Fruit fly (Drosophila melanogaster): ENCODE data around the gene CG43815.

CG43815 gene

dm6 chr2L:3594000-3594399 is 18.0 kb downstream of the CG43815 start (continued):
- no peak for TF ChIP-seq CG4318 (GFP tag; optimal IDR thresholded peaks at IDR 0.05)
- TF ChIP-seq CG9139 (GFP tag; optimal IDR thresholded peaks at IDR 0.05), result peak; percentile 64
- TF ChIP-seq dsx (GFP tag; optimal IDR thresholded peaks at IDR 0.05; ENCODE audit: poor library complexity, severe bottlenecking), result peak; percentile 89
- peak; percentile 78 for TF ChIP-seq esn (GFP tag; optimal IDR thresholded peaks at IDR 0.05)
- TF ChIP-seq CG8119 (GFP tag; IDR thresholded peaks at IDR 0.05), result peak; percentile 34; the same call in 1 of the 3 replicates
- TF ChIP-seq Sox14 (GFP tag; optimal IDR thresholded peaks at IDR 0.05), result peak; percentile 77
- TF ChIP-seq CG16779 (tag; optimal IDR thresholded peaks at IDR 0.05), result peak; percentile 3
- peak; percentile 63; the same call in 1 of the 2 replicates for TF ChIP-seq Gug (GFP tag; IDR thresholded peaks at IDR 0.05)
- peak; percentile 63 for TF ChIP-seq net (GFP tag; optimal IDR thresholded peaks at IDR 0.05)
- no peak for TF ChIP-seq fkh (GFP tag; optimal IDR thresholded peaks at IDR 0.05)
- TF ChIP-seq Ets21C (GFP tag; optimal IDR thresholded peaks at IDR 0.05), result peak; percentile 66
- peak; percentile 86 for TF ChIP-seq CG10631 (GFP tag; optimal IDR thresholded peaks at IDR 0.05)
- TF ChIP-seq CG6854 (GFP tag; optimal IDR thresholded peaks at IDR 0.05), result no peak
- peak; percentile 67 for TF ChIP-seq CG8319 (GFP tag; optimal IDR thresholded peaks at IDR 0.05)
- TF ChIP-seq Hr4 (GFP tag; optimal IDR thresholded peaks at IDR 0.05), result peak; percentile 29
- TF ChIP-seq CG10669 (GFP tag; optimal IDR thresholded peaks at IDR 0.05), result peak; percentile 91
- peak; percentile 87 for TF ChIP-seq CG1621 (tag; optimal IDR thresholded peaks at IDR 0.05)
- peak; percentile 76 for TF ChIP-seq Met (GFP tag; optimal IDR thresholded peaks at IDR 0.05)
- peak; percentile 46 for TF ChIP-seq CG11762 (GFP tag; optimal IDR thresholded peaks at IDR 0.05; ENCODE audit: insufficient read depth)
- peak; percentile 39 for TF ChIP-seq Blimp-1 (GFP tag; optimal IDR thresholded peaks at IDR 0.05)
- TF ChIP-seq svp (GFP tag), result peak; percentile 90
- peak; percentile 62; the same call in 2 of the 3 replicates for TF ChIP-seq eg (GFP tag; IDR thresholded peaks at IDR 0.05)
- peak; percentile 86 for TF ChIP-seq spab (GFP tag; optimal IDR thresholded peaks at IDR 0.05)
- TF ChIP-seq CG34406 (GFP tag; optimal IDR thresholded peaks at IDR 0.05), result peak; percentile 76
- TF ChIP-seq dac (GFP tag; optimal IDR thresholded peaks at IDR 0.05), result no peak
- peak; percentile 91 for TF ChIP-seq CG3032 (tag; optimal IDR thresholded peaks at IDR 0.05)
- peak; percentile 93 for TF ChIP-seq Eip78C (GFP tag)
- peak; percentile 47 to 88 for TF ChIP-seq salr (GFP tag; optimal IDR thresholded peaks at IDR 0.05)
- TF ChIP-seq CG6808 (GFP tag; optimal IDR thresholded peaks at IDR 0.05), result peak; percentile 84
- peak; percentile 58 to 85 for TF ChIP-seq ss (GFP tag; optimal IDR thresholded peaks at IDR 0.05)
- TF ChIP-seq vri (GFP tag; optimal IDR thresholded peaks at IDR 0.05), result peak; percentile 52
- TF ChIP-seq acj6 (GFP tag; optimal IDR thresholded peaks at IDR 0.05), result peak; percentile 82
- no peak for TF ChIP-seq CG15336 (GFP tag; IDR thresholded peaks at IDR 0.05)
- TF ChIP-seq topi (GFP tag; optimal IDR thresholded peaks at IDR 0.05), result peak; percentile 80
- TF ChIP-seq lz (GFP tag; optimal IDR thresholded peaks at IDR 0.05), result peak; percentile 81
- peak; percentile 83 for TF ChIP-seq CG11902 (GFP tag; optimal IDR thresholded peaks at IDR 0.05)
- TF ChIP-seq Hr38 (GFP tag; optimal IDR thresholded peaks at IDR 0.05), result no peak
- TF ChIP-seq Sox15 (GFP tag; optimal IDR thresholded peaks at IDR 0.05), result peak; percentile 68

dm6 chr2L:3594629-3595028 is 18.6 kb downstream of the CG43815 start:
- TF ChIP-seq CG6163 (GFP tag; IDR thresholded peaks at IDR 0.05) (peak; percentile 54; the same call in 2 of the 3 replicates), fd85E (GFP tag; optimal IDR thresholded peaks at IDR 0.05) (no peak), Hr39 (GFP tag; optimal IDR thresholded peaks at IDR 0.05) (no peak), dsx (GFP tag; optimal IDR thresholded peaks at IDR 0.05; ENCODE audit: poor library complexity, severe bottlenecking) (no peak), Eip78C (GFP tag) (peak; percentile 61), dac (GFP tag; optimal IDR thresholded peaks at IDR 0.05) (no peak), Hr4 (GFP tag; optimal IDR thresholded peaks at IDR 0.05) (no peak), salr (GFP tag; optimal IDR thresholded peaks at IDR 0.05) (no peak), achi (GFP tag; optimal IDR thresholded peaks at IDR 0.05) (peak; percentile 27), CG3032 (tag; optimal IDR thresholded peaks at IDR 0.05) (peak; percentile 33), CG11294 (GFP tag; IDR thresholded peaks at IDR 0.05) (no peak), CG32006 (GFP tag; optimal IDR thresholded peaks at IDR 0.05) (peak; percentile 36), fd59A (GFP tag; optimal IDR thresholded peaks at IDR 0.05) (peak; percentile 23), CG10631 (GFP tag; optimal IDR thresholded peaks at IDR 0.05) (peak; percentile 41), CG34406 (GFP tag; optimal IDR thresholded peaks at IDR 0.05) (no peak), CG15336 (GFP tag; IDR thresholded peaks at IDR 0.05) (peak; percentile 40), spab (GFP tag; optimal IDR thresholded peaks at IDR 0.05) (peak; percentile 6), Ets96B (tag; optimal IDR thresholded peaks at IDR 0.05) (peak; percentile 56), CG6808 (GFP tag; optimal IDR thresholded peaks at IDR 0.05) (no peak), CG3919 (GFP tag; optimal IDR thresholded peaks at IDR 0.05) (peak; percentile 17), Blimp-1 (GFP tag; optimal IDR thresholded peaks at IDR 0.05) (no peak), OdsH (GFP tag; optimal IDR thresholded peaks at IDR 0.05) (peak; percentile 13), eg (GFP tag; IDR thresholded peaks at IDR 0.05) (peak; percentile 36; the same call in 1 of the 3 replicates), Gug (GFP tag; IDR thresholded peaks at IDR 0.05) (no peak), CG10669 (GFP tag; optimal IDR thresholded peaks at IDR 0.05) (peak; percentile 21), CG7368 (GFP tag; optimal IDR thresholded peaks at IDR 0.05) (no peak), esn (GFP tag; optimal IDR thresholded peaks at IDR 0.05) (no peak)

All from whole organism, prepupa.